Worm (Caenorhabditis elegans): ENCODE measurements around the gene ttr-8.

DNA sequence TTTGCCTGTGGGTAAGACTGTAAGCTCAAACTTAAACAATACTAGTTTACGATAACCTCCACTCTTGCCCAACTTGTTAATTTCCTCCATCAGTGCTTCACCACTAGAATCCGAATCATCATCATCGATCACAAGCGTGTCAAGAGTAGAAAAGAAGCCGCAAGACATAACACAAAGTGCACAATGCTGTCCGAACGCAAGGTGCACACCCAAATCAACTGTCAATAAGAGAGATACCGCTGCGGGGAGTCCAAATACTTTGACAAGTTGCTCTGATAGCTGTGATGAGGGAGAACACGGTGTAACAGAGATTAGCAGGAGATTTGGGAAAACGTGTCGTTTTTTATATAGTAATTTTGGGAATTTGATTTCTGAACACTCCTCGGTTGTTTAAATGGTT is 33.8 kb downstream of the ttr-8 start:
- TF ChIP-seq flt-1 (GFP tag; IDR thresholded peaks at IDR 0.05) (no peak), T22C8.4 (GFP tag; IDR thresholded peaks at IDR 0.05) (no peak), cog-1 (tag; optimal IDR thresholded peaks at IDR 0.05) (no peak), ref-1 (GFP tag; conservative IDR thresholded peaks at IDR 0.05) (no peak), ztf-29 (GFP tag; IDR thresholded peaks at IDR 0.05) (no peak), ztf-23 (GFP tag; IDR thresholded peaks at IDR 0.05) (no peak), med-1 (GFP tag; optimal IDR thresholded peaks at IDR 0.05; ENCODE audit: insufficient read depth) (no peak), klf-2 (GFP tag; conservative IDR thresholded peaks at IDR 0.05) (no peak), tab-1 (GFP tag; IDR thresholded peaks at IDR 0.05) (no peak)
